Fruit fly (Drosophila melanogaster): ENCODE results near the gene spz5.

spz5 gene

dm6 chr3L:2844913-2845610, 46.9 kb downstream of the spz5 start (continued):
- TF ChIP-seq Hr4 (GFP tag; optimal IDR thresholded peaks at IDR 0.05): peak; percentile 55
- peak; percentile 61 for TF ChIP-seq CG8119 (GFP tag; IDR thresholded peaks at IDR 0.05)
- no peak for TF ChIP-seq CG11294 (GFP tag; IDR thresholded peaks at IDR 0.05)
- peak; percentile 10 for TF ChIP-seq CG31627 (GFP tag; optimal IDR thresholded peaks at IDR 0.05)
- TF ChIP-seq Hr38 (GFP tag; optimal IDR thresholded peaks at IDR 0.05): no peak
- peak; percentile 14 for TF ChIP-seq CG8632 (GFP tag; optimal IDR thresholded peaks at IDR 0.05)
- no peak for TF ChIP-seq CG7368 (GFP tag; optimal IDR thresholded peaks at IDR 0.05)
- peak; percentile 56 for TF ChIP-seq achi (GFP tag; optimal IDR thresholded peaks at IDR 0.05)
- TF ChIP-seq CG6808 (GFP tag; optimal IDR thresholded peaks at IDR 0.05): peak; percentile 31
- no peak for TF ChIP-seq Lpt (GFP tag; optimal IDR thresholded peaks at IDR 0.05)
- TF ChIP-seq CG3919 (GFP tag; optimal IDR thresholded peaks at IDR 0.05): peak; percentile 23
- TF ChIP-seq pdm3 (GFP tag; optimal IDR thresholded peaks at IDR 0.05): peak; percentile 24
- TF ChIP-seq eg (GFP tag; IDR thresholded peaks at IDR 0.05): peak; percentile 23; the same call in 1 of the 3 replicates
- TF ChIP-seq ss (GFP tag; optimal IDR thresholded peaks at IDR 0.05): peak; percentile 2 to 25
- TF ChIP-seq Eip93F (GFP tag; optimal IDR thresholded peaks at IDR 0.05): no peak
- TF ChIP-seq Eip75B (GFP tag; optimal IDR thresholded peaks at IDR 0.05): no peak
- TF ChIP-seq CG4318 (GFP tag; optimal IDR thresholded peaks at IDR 0.05): peak; percentile 32
- peak; percentile 66 for TF ChIP-seq CG32006 (GFP tag; optimal IDR thresholded peaks at IDR 0.05)
- no peak for TF ChIP-seq CG16779 (tag; optimal IDR thresholded peaks at IDR 0.05)
- peak; percentile 41 for TF ChIP-seq acj6 (GFP tag; optimal IDR thresholded peaks at IDR 0.05)

DNA sequence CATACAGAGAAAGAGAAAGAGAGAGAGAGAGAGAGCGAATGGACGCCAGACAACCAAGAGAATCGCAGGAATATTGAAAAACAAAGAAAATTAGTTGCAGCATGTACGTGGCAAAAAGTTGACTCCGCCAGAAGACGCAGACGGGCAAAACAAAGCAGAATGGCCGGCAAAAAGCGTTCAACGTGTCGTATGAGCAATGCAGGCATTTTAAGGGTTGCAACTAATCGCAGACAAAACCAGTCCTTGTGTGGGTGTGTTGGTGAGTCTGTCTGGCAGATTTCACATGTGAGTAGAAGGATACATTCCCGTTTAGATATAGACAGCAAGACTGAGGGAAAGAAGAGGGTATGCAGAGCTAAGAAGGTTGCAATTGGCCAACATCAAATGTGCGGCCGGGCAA, 47.5 kb downstream of the spz5 start:
- no peak for TF ChIP-seq CG4318 (GFP tag; optimal IDR thresholded peaks at IDR 0.05)
- TF ChIP-seq CG16779 (tag; optimal IDR thresholded peaks at IDR 0.05): no peak
- TF ChIP-seq Hr38 (GFP tag; optimal IDR thresholded peaks at IDR 0.05): no peak
- TF ChIP-seq achi (GFP tag; optimal IDR thresholded peaks at IDR 0.05): no peak
- TF ChIP-seq CG8632 (GFP tag; optimal IDR thresholded peaks at IDR 0.05): no peak
- TF ChIP-seq fd85E (GFP tag; optimal IDR thresholded peaks at IDR 0.05): no peak
- no peak for TF ChIP-seq CG8119 (GFP tag; IDR thresholded peaks at IDR 0.05)
- no peak for TF ChIP-seq CG6276 (GFP tag; optimal IDR thresholded peaks at IDR 0.05)
- no peak for TF ChIP-seq Gug (GFP tag; IDR thresholded peaks at IDR 0.05)
- no peak for TF ChIP-seq topi (GFP tag; optimal IDR thresholded peaks at IDR 0.05)
- TF ChIP-seq acj6 (GFP tag; optimal IDR thresholded peaks at IDR 0.05): no peak
- no peak for TF ChIP-seq svp (GFP tag)
- no peak for TF ChIP-seq CG3919 (GFP tag; optimal IDR thresholded peaks at IDR 0.05)
- no peak for TF ChIP-seq OdsH (GFP tag; optimal IDR thresholded peaks at IDR 0.05)
- no peak for TF ChIP-seq Ets21C (GFP tag; optimal IDR thresholded peaks at IDR 0.05)

- TF ChIP-seq dsx (GFP tag; optimal IDR thresholded peaks at IDR 0.05; ENCODE audit: poor library complexity, severe bottlenecking) (no peak), eg (GFP tag; IDR thresholded peaks at IDR 0.05) (no peak), topi (GFP tag; optimal IDR thresholded peaks at IDR 0.05) (peak; percentile 74), CG3919 (GFP tag; optimal IDR thresholded peaks at IDR 0.05) (peak; percentile 48), CG11294 (GFP tag; IDR thresholded peaks at IDR 0.05) (no peak), CG16779 (tag; optimal IDR thresholded peaks at IDR 0.05) (no peak), lz (GFP tag; optimal IDR thresholded peaks at IDR 0.05) (peak; percentile 33), Ets21C (GFP tag; optimal IDR thresholded peaks at IDR 0.05) (no peak), Sox102F (GFP tag; optimal IDR thresholded peaks at IDR 0.05) (peak; percentile 39), CG11762 (GFP tag; optimal IDR thresholded peaks at IDR 0.05; ENCODE audit: insufficient read depth) (peak; percentile 6), Hr39 (GFP tag; optimal IDR thresholded peaks at IDR 0.05) (peak; percentile 7), esn (GFP tag; optimal IDR thresholded peaks at IDR 0.05) (peak; percentile 57), CG8319 (GFP tag; optimal IDR thresholded peaks at IDR 0.05) (no peak), dac (GFP tag; optimal IDR thresholded peaks at IDR 0.05) (no peak), CG10631 (GFP tag; optimal IDR thresholded peaks at IDR 0.05) (peak; percentile 38), CG6792 (GFP tag; optimal IDR thresholded peaks at IDR 0.05) (no peak), Eip78C (GFP tag) (peak; percentile 89), CG11902 (GFP tag; optimal IDR thresholded peaks at IDR 0.05) (peak; percentile 21), svp (GFP tag) (peak; percentile 91), CG6163 (GFP tag; IDR thresholded peaks at IDR 0.05) (no peak), Hr38 (GFP tag; optimal IDR thresholded peaks at IDR 0.05) (no peak), ss (GFP tag; optimal IDR thresholded peaks at IDR 0.05) (peak; percentile 33 to 43), CG8632 (GFP tag; optimal IDR thresholded peaks at IDR 0.05) (peak; percentile 19), vri (GFP tag; optimal IDR thresholded peaks at IDR 0.05) (peak; percentile 33), OdsH (GFP tag; optimal IDR thresholded peaks at IDR 0.05) (peak; percentile 44), CG31627 (GFP tag; optimal IDR thresholded peaks at IDR 0.05) (peak; percentile 25), salr (GFP tag; optimal IDR thresholded peaks at IDR 0.05) (no peak), cyc (GFP tag; optimal IDR thresholded peaks at IDR 0.05) (peak; percentile 62), fd59A (GFP tag; optimal IDR thresholded peaks at IDR 0.05) (no peak), CG8119 (GFP tag; IDR thresholded peaks at IDR 0.05) (no peak), Lpt (GFP tag; optimal IDR thresholded peaks at IDR 0.05) (no peak)
These were observed 53.7 kb downstream of the spz5 start for dm6 chr3L:2838191-2838803.
